Worm (Caenorhabditis elegans) whole organism, L3 larva: ENCODE measurements around the gene F55C9.15.

Experiments
- R02D3.7 ChIP-seq: fragments of 150-350 bp; optimal IDR thresholded peaks from 2 replicates; lab custom pipeline; 2014; ENCODE audit warnings: missing biosample characterization, missing genetic modification characterization
- aly-2 ChIP-seq: fragments of 150-350 bp; optimal IDR thresholded peaks from 2 replicates; lab custom pipeline; 2014; ENCODE audit warnings: missing biosample characterization, missing genetic modification characterization
- ama-1 ChIP-seq: fragments of 150-350 bp; optimal IDR thresholded peaks from 2 replicates; lab custom pipeline; 2018
- ceh-16 ChIP-seq: sonication (generic microtip); optimal IDR thresholded peaks from 2 replicates; lab custom pipeline; 2017; ENCODE audit warnings: missing biosample characterization, missing genetic modification characterization
- ceh-28 ChIP-seq: fragments of 150-350 bp; optimal IDR thresholded peaks from 2 replicates; lab custom pipeline; 2014; ENCODE audit warnings: missing biosample characterization, missing genetic modification reagents, missing genetic modification characterization
- ceh-9 ChIP-seq: sonication (generic microtip); optimal IDR thresholded peaks from 2 replicates; lab custom pipeline; 2018; ENCODE audit warnings: missing biosample characterization, missing genetic modification characterization
- daf-12 ChIP-seq: fragments of 150-350 bp; optimal IDR thresholded peaks from 2 replicates; lab custom pipeline; 2014; ENCODE audit warnings: missing biosample characterization, missing genetic modification reagents, missing genetic modification characterization
- egl-5 ChIP-seq: fragments of 150-350 bp; optimal IDR thresholded peaks from 2 replicates; lab custom pipeline; 2017; ENCODE audit warnings: missing biosample characterization, missing genetic modification reagents, missing genetic modification characterization, inconsistent platforms
- elt-2 ChIP-seq: sonication (generic microtip); optimal IDR thresholded peaks from 2 replicates; lab custom pipeline; 2016; ENCODE audit warnings: missing genetic modification reagents, mild to moderate bottlenecking, missing genetic modification characterization, missing compliant biosample characterization
- elt-3 ChIP-seq, 3 experiments: fragments of 150-350 bp in 1 of 3; sonication (generic microtip) in 2 of 3; optimal IDR thresholded peaks; 2 replicates in 2 of 3; 4 replicates in 1 of 3; lab custom pipeline; 2014 to 2017; ENCODE audit warnings: missing biosample characterization in 3 of 3, missing genetic modification characterization in 3 of 3
- eor-1 ChIP-seq, 2 experiments: fragments of 150-350 bp; optimal IDR thresholded peaks; 2 replicates each; lab custom pipeline; 2014 to 2018; ENCODE audit warnings: missing biosample characterization in 2 of 2, missing genetic modification characterization in 2 of 2
- fkh-10 ChIP-seq: sonication (generic microtip); optimal IDR thresholded peaks from 2 replicates; lab custom pipeline; 2017; ENCODE audit warnings: missing biosample characterization, missing genetic modification reagents, missing genetic modification characterization
- fos-1 ChIP-seq: fragments of 150-350 bp; optimal IDR thresholded peaks from 2 replicates; lab custom pipeline; 2014; ENCODE audit warnings: missing biosample characterization, missing genetic modification characterization
- hmg-11 ChIP-seq: sonication (generic microtip); optimal IDR thresholded peaks from 2 replicates; lab custom pipeline; 2016; ENCODE audit warnings: missing genetic modification characterization, missing compliant biosample characterization
- jun-1 ChIP-seq: fragments of 150-350 bp; optimal IDR thresholded peaks from 2 replicates; lab custom pipeline; 2014; ENCODE audit warnings: missing biosample characterization, missing genetic modification reagents, missing genetic modification characterization
- lin-15B ChIP-seq: fragments of 150-350 bp; optimal IDR thresholded peaks from 2 replicates; lab custom pipeline; 2014; ENCODE audit warnings: missing biosample characterization, missing genetic modification characterization
- lin-39 ChIP-seq: fragments of 150-350 bp; optimal IDR thresholded peaks from 2 replicates; lab custom pipeline; 2018; ENCODE audit warnings: missing biosample characterization, missing genetic modification reagents, missing genetic modification characterization
- lsy-12 ChIP-seq: sonication (generic microtip); optimal IDR thresholded peaks from 2 replicates; lab custom pipeline; 2016; ENCODE audit warnings: mild to moderate bottlenecking, missing genetic modification characterization, missing compliant biosample characterization
- mdl-1 ChIP-seq: fragments of 150-350 bp; optimal IDR thresholded peaks from 2 replicates; lab custom pipeline; 2014; ENCODE audit warnings: missing biosample characterization, missing genetic modification characterization
- mml-1 ChIP-seq: fragments of 150-350 bp; sonication (generic microtip); optimal IDR thresholded peaks from 3 replicates; lab custom pipeline; 2014; ENCODE audit warnings: missing biosample characterization, missing genetic modification characterization
- nfya-1 ChIP-seq: sonication (generic microtip); optimal IDR thresholded peaks from 2 replicates; lab custom pipeline; 2017; ENCODE audit warnings: missing genetic modification characterization, mild to moderate bottlenecking, missing compliant biosample characterization, antibody characterized with exemption, moderate library complexity; ENCODE audit not compliant: insufficient read depth
- nhr-12 ChIP-seq: fragments of 150-350 bp; optimal IDR thresholded peaks from 2 replicates; lab custom pipeline; 2014; ENCODE audit warnings: missing biosample characterization, missing genetic modification characterization
- nhr-23 ChIP-seq: fragments of 150-350 bp; optimal IDR thresholded peaks from 2 replicates; lab custom pipeline; 2014; ENCODE audit warnings: missing biosample characterization, missing genetic modification reagents, missing genetic modification characterization
- nhr-237 ChIP-seq: fragments of 150-350 bp; optimal IDR thresholded peaks from 2 replicates; lab custom pipeline; 2014; ENCODE audit warnings: missing biosample characterization, missing genetic modification characterization
- nhr-28 ChIP-seq: fragments of 150-350 bp; optimal IDR thresholded peaks from 2 replicates; lab custom pipeline; 2014; ENCODE audit warnings: missing biosample characterization, missing genetic modification characterization
- nhr-67 ChIP-seq: fragments of 150-350 bp; optimal IDR thresholded peaks from 2 replicates; lab custom pipeline; 2014; ENCODE audit warnings: missing biosample characterization, missing genetic modification characterization
- nhr-76 ChIP-seq: fragments of 150-350 bp; sonication (generic microtip); optimal IDR thresholded peaks from 5 replicates; lab custom pipeline; 2014; ENCODE audit warnings: missing biosample characterization, missing genetic modification characterization
- pqm-1 ChIP-seq: fragments of 150-350 bp; optimal IDR thresholded peaks from 2 replicates; lab custom pipeline; 2017; ENCODE audit warnings: missing biosample characterization, missing genetic modification characterization, inconsistent platforms
- sea-2 ChIP-seq: fragments of 150-350 bp; sonication (generic microtip); optimal IDR thresholded peaks from 4 replicates; lab custom pipeline; 2014; ENCODE audit warnings: missing biosample characterization, missing genetic modification reagents, missing genetic modification characterization
- skn-1 ChIP-seq: fragments of 150-350 bp; optimal IDR thresholded peaks from 2 replicates; lab custom pipeline; 2014; ENCODE audit warnings: missing biosample characterization, missing genetic modification characterization
- snpc-4 ChIP-seq: fragments of 150-350 bp; optimal IDR thresholded peaks from 2 replicates; lab custom pipeline; 2014; ENCODE audit warnings: missing biosample characterization, missing genetic modification characterization
- unc-39 ChIP-seq: sonication (generic microtip); optimal IDR thresholded peaks from 4 replicates; lab custom pipeline; 2017; ENCODE audit warnings: missing biosample characterization, missing genetic modification characterization
- ztf-11 ChIP-seq: fragments of 150-350 bp; optimal IDR thresholded peaks from 2 replicates; lab custom pipeline; 2014; ENCODE audit warnings: missing biosample characterization, missing genetic modification characterization
- ztf-4 ChIP-seq: fragments of 150-350 bp; optimal IDR thresholded peaks from 2 replicates; lab custom pipeline; 2014; ENCODE audit warnings: missing biosample characterization, missing genetic modification characterization

Gene F55C9.15

DNA sequence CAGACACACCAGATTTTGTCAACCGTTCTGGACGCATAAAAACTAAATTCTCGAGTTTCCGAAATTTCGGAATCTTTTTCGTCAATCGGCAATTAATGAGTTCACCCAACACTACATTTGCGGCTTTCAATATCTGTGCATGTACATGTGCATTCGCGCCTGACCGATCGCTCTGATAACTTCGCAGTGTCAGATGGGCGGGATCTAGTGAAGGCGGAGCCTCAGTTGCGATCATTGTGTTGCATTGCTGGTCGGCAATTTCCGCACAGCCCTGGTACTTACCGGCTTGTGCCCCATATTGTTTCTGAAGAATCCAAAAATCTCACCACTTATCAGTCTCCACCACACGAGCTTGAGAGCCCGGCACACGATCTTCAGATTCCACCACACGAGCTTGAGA is 46.1 kb downstream of the F55C9.15 start:
- TF ChIP-seq egl-5 (no peak), nhr-237 (tag; lab: Kevin White, UChicago) (no peak), lin-39 (tag; lab: Kevin White, UChicago) (no peak), snpc-4 (tag; lab: Kevin White, UChicago) (no peak), nhr-12 (no peak), lsy-12 (tag; lab: Kevin White, UChicago) (no peak), fkh-10 (GFP tag; lab: Kevin White, UChicago) (no peak), unc-39 (tag; lab: Kevin White, UChicago) (no peak), skn-1 (tag; lab: Kevin White, UChicago) (no peak), ztf-4 (no peak), R02D3.7 (tag; lab: Kevin White, UChicago) (no peak), pqm-1 (no peak), nhr-76 (tag; lab: Kevin White, UChicago) (no peak), nhr-67 (tag; lab: Kevin White, UChicago) (no peak), elt-3 (tag; optimal IDR thresholded peaks at IDR 0.05; lab: Kevin White, UChicago) (no peak), ama-1 (lab: Kevin White, UChicago) (no peak), nhr-23 (tag; lab: Kevin White, UChicago) (no peak), ceh-28 (tag; lab: Kevin White, UChicago) (no peak)
- TF ChIP-seq, all 47 proteins: peak for 0

DNA sequence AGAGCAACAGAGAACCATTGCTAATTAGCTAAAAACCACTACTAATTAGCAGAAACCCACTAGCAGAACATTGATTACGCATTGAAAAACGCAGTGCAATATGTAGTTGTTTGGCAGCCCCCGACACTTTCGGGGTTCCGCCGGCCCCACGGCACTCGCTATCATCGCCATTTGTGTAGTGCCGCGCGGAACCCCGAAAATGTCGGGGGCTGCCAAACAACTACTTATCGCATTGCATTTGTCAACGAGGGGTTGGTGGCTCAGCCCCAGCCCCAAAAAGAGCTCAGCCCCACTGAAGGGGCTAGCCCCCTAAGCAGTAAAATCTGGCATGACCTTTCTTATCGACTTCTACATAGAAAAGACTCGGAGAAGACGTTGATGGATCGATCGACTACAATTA is 47.4 kb downstream of the F55C9.15 start:
- TF ChIP-seq nhr-76 (tag; lab: Kevin White, UChicago) (no peak), sea-2 (no peak), nhr-67 (tag; lab: Kevin White, UChicago) (no peak), ztf-4 (no peak), ztf-11 (tag; lab: Kevin White, UChicago) (no peak), nhr-28 (tag; lab: Kevin White, UChicago) (no peak), daf-12 (tag; lab: Kevin White, UChicago) (no peak), unc-39 (tag; lab: Kevin White, UChicago) (no peak), mml-1 (tag; lab: Kevin White, UChicago) (no peak), fos-1 (tag; lab: Kevin White, UChicago) (no peak), jun-1 (tag; lab: Kevin White, UChicago) (no peak), skn-1 (tag; lab: Kevin White, UChicago) (no peak), snpc-4 (tag; lab: Kevin White, UChicago) (no peak), ceh-16 (tag; lab: Kevin White, UChicago) (no peak), eor-1 (tag; optimal IDR thresholded peaks at IDR 0.05; lab: Kevin White, UChicago) (no peak), lin-39 (tag; lab: Kevin White, UChicago) (no peak), aly-2 (no peak)

DNA sequence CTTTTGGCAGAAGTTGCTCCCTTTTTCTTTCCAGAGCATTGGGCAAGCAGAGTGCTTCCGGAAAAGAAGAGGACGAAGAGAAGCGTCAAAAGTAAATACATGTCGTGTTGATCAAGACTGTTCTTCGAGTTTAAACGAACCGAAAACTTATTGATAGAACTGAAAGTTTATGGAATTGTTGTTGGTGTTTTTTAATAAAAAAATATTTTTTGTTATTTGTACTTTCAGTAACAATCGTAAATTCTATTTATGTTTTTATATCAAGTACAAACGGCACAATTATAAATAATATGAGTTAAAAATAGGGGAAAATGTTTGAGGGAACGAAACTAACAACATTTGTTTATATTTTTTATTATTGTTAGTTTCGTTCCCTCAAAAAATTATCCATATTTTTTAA is 49.2 kb downstream of the F55C9.15 start, which contains the start of gene F21D9.3:
F21D9.3 (minus strand) TSS at position 101 of the 400 bp plus-strand sequence.
- no peak for TF ChIP-seq ceh-9
- TF ChIP-seq ztf-4 = no peak
- no peak for TF ChIP-seq mdl-1
- TF ChIP-seq sea-2 = no peak
- TF ChIP-seq nfya-1 = no peak
- no peak for TF ChIP-seq hmg-11
- no peak for TF ChIP-seq lin-15B (tag; lab: Kevin White, UChicago)
- TF ChIP-seq elt-2 = no peak
- no peak for TF ChIP-seq lin-39 (tag; lab: Kevin White, UChicago)
- no peak for TF ChIP-seq lsy-12 (tag; lab: Kevin White, UChicago)
- no peak for TF ChIP-seq unc-39 (tag; lab: Kevin White, UChicago)
